Worm (Caenorhabditis elegans): ENCODE results near the gene srz-104.

ce11 chrIV:16310103-16310502, 13.4 kb upstream of the srz-104 start:
- no peak for TF ChIP-seq hmg-1.2 (GFP tag; IDR thresholded peaks at IDR 0.05)
- 0 out of 2 replicates have a peak, but pooled peaks have one; percentile 6 for TF ChIP-seq egrh-3 (GFP tag; IDR thresholded peaks at IDR 0.05)
- no peak for TF ChIP-seq snpc-4 (GFP tag; optimal IDR thresholded peaks at IDR 0.05)
- TF ChIP-seq snpc-4 (tag; optimal IDR thresholded peaks at IDR 0.05) = peak in 1 of 4 experiments; percentile 80
- TF ChIP-seq unc-62 (GFP tag; optimal IDR thresholded peaks at IDR 0.05) = no peak
- TF ChIP-seq nfya-1 (tag; optimal IDR thresholded peaks at IDR 0.05; ENCODE audit: borderline replicate concordance, insufficient read depth) = no peak
- TF ChIP-seq Y56A3A.18 (GFP tag; IDR thresholded peaks at IDR 0.05) = no peak
- TF ChIP-seq ztf-25 (GFP tag; IDR thresholded peaks at IDR 0.05) = no peak
- TF ChIP-seq unc-130 (GFP tag; optimal IDR thresholded peaks at IDR 0.05) = no peak
- TF ChIP-seq F39B2.1 (GFP tag; IDR thresholded peaks at IDR 0.05) = no peak
- TF ChIP-seq B0019.2 (GFP tag; conservative IDR thresholded peaks at IDR 0.05) = no peak
- no peak for TF ChIP-seq F49E8.2 (tag; optimal IDR thresholded peaks at IDR 0.05; ENCODE audit: insufficient read depth)
- no peak for TF ChIP-seq ekl-4 (GFP tag; IDR thresholded peaks at IDR 0.05)
- TF ChIP-seq mxl-1 (tag; optimal IDR thresholded peaks at IDR 0.05) = no peak

All from whole organism, young adult.